Worm (Caenorhabditis elegans) whole organism, young adult: Measurements from ENCODE around the gene gcy-31.

ENCODE experiments used
- D2030.7 ChIP-seq: fragments of 200-800 bp; sonication (Bioruptor generic); IDR thresholded peaks from 2 replicates; pipeline ENCODE4 v1.3.6; 2022; ENCODE audit warnings: missing genetic modification reagents, missing genetic modification characterization, missing compliant biosample characterization
- F39B2.1 ChIP-seq: fragments of 200-800 bp; sonication (Bioruptor generic); IDR thresholded peaks from 2 replicates; pipeline ENCODE4 v1.3.6; 2022; ENCODE audit warnings: missing genetic modification reagents, missing genetic modification characterization, missing compliant biosample characterization
- attf-3 ChIP-seq: fragments of 200-800 bp; sonication (Bioruptor generic); conservative IDR thresholded peaks from 2 replicates; pipeline ENCODE4 v1.3.6; 2022; ENCODE audit warnings: missing genetic modification reagents, missing genetic modification characterization, missing compliant biosample characterization
- ceh-100 ChIP-seq: fragments of 200-800 bp; sonication (Bioruptor generic); IDR thresholded peaks from 2 replicates; pipeline ENCODE4 v1.3.6; 2022; ENCODE audit warnings: missing genetic modification reagents, missing genetic modification characterization, missing compliant biosample characterization
- ceh-58 ChIP-seq: fragments of 200-800 bp; sonication (Bioruptor generic); IDR thresholded peaks from 2 replicates; pipeline ENCODE4 v1.3.6; 2022; ENCODE audit warnings: missing genetic modification characterization, missing compliant biosample characterization
- efl-1 ChIP-seq: fragments of 150-350 bp; optimal IDR thresholded peaks from 2 replicates; lab custom pipeline; 2014; ENCODE audit warnings: missing biosample characterization, missing genetic modification reagents, missing genetic modification characterization
- ets-4 ChIP-seq: fragments of 200-800 bp; sonication (Bioruptor generic); optimal IDR thresholded peaks from 2 replicates; lab custom pipeline; 2018; ENCODE audit warnings: mild to moderate bottlenecking, missing genetic modification characterization, missing compliant biosample characterization
- let-607 ChIP-seq, 2 experiments: fragments of 200-800 bp in 1 of 2; sonication (Bioruptor generic) in 1 of 2; sonication (generic microtip) in 1 of 2; optimal IDR thresholded peaks; 2 replicates each; lab custom pipeline; 2016 to 2018; ENCODE audit warnings: mild to moderate bottlenecking in 2 of 2, missing compliant biosample characterization in 2 of 2, missing genetic modification characterization in 2 of 2, moderate library complexity in 2 of 2, missing genotype in 1 of 2
- nhr-120 ChIP-seq: fragments of 200-800 bp; sonication (Bioruptor generic); IDR thresholded peaks from 2 replicates; pipeline ENCODE4 v1.3.6; 2022; ENCODE audit warnings: missing genetic modification characterization, missing compliant biosample characterization
- ztf-25 ChIP-seq: fragments of 200-800 bp; sonication (Bioruptor generic); IDR thresholded peaks from 2 replicates; pipeline ENCODE4 v1.3.6; 2022; ENCODE audit warnings: missing genetic modification reagents, missing genetic modification characterization, missing compliant biosample characterization

DNA sequence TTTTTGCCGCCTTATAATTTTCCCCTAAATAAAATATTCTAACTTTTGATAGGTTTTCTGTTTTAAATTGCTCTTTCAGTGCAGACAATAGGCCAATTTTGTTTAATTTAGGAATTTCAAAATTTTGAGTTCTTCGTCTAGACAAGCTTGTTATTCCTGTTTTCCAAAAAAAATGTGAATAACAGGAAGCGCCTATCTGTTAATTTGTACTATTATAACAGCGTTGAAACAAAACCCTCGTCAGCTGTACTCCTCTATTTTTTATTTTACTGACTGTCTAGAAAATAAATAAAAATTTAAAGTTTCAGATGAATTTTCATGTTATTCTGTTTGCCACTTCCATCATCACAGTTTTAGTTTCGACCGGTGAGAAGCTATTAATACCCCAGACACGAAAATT, 46.0 kb downstream of the gcy-31 start, which contains the start of gene F47G3.4:
- TF ChIP-seq efl-1 (GFP tag; lab: Kevin White, UChicago) (no peak), ceh-58 (no peak), ets-4 (GFP tag; lab: Kevin White, UChicago) (no peak), nhr-120 (GFP tag; lab: Robert Waterston, UW) (no peak), attf-3 (GFP tag; lab: Robert Waterston, UW) (no peak), ceh-100 (GFP tag; lab: Robert Waterston, UW) (no peak), D2030.7 (GFP tag; lab: Robert Waterston, UW) (no peak), F39B2.1 (GFP tag; lab: Robert Waterston, UW) (no peak), let-607 (tag; optimal IDR thresholded peaks at IDR 0.05; lab: Kevin White, UChicago) (no peak), ztf-25 (GFP tag; lab: Robert Waterston, UW) (no peak)
